Fruit fly (Drosophila melanogaster): ENCODE results near the gene CG17726.

The CG17726 gene

dm6 chr3R:11200885-11201421, 25.6 kb upstream of the CG17726 start (continued):
- TF ChIP-seq vvl (GFP tag; IDR thresholded peaks at IDR 0.05), result peak; percentile 68
- peak; percentile 49 for TF ChIP-seq fd96Cb (tag; optimal IDR thresholded peaks at IDR 0.05)
- peak; percentile 53 for TF ChIP-seq kay (GFP tag; optimal IDR thresholded peaks at IDR 0.05)
- peak; percentile 62 for TF ChIP-seq esg (GFP tag; conservative IDR thresholded peaks at IDR 0.05)
- TF ChIP-seq dmrt99B (tag; optimal IDR thresholded peaks at IDR 0.05), result peak; percentile 61
- TF ChIP-seq CG10321 (GFP tag; IDR thresholded peaks at IDR 0.05), result no peak
- TF ChIP-seq mld (GFP tag; IDR thresholded peaks at IDR 0.05; ENCODE audit: partially characterized antibody), result no peak
- TF ChIP-seq Asciz (GFP tag; optimal IDR thresholded peaks at IDR 0.05), result peak; percentile 32
- no peak for TF ChIP-seq CG11398 (GFP tag; optimal IDR thresholded peaks at IDR 0.05)
- TF ChIP-seq ATbp (GFP tag; optimal IDR thresholded peaks at IDR 0.05), result no peak
- TF ChIP-seq pita (GFP tag; optimal IDR thresholded peaks at IDR 0.05), result no peak
- peak; percentile 58 for TF ChIP-seq unpg (GFP tag; optimal IDR thresholded peaks at IDR 0.05)
- TF ChIP-seq CG31388 (GFP tag; optimal IDR thresholded peaks at IDR 0.05), result no peak
- no peak for TF ChIP-seq ash1 (GFP tag; optimal IDR thresholded peaks at IDR 0.05)
- no peak for TF ChIP-seq Ravus (GFP tag; IDR thresholded peaks at IDR 0.05)
- TF ChIP-seq ac (GFP tag; optimal IDR thresholded peaks at IDR 0.05), result no peak
- peak; percentile 35 for TF ChIP-seq CG3995 (GFP tag; optimal IDR thresholded peaks at IDR 0.05)
- TF ChIP-seq fu2 (GFP tag; optimal IDR thresholded peaks at IDR 0.05), result no peak
- no peak for TF ChIP-seq CG4282 (GFP tag; optimal IDR thresholded peaks at IDR 0.05)
- peak; percentile 46; the same call in 1 of the 2 replicates for TF ChIP-seq CG32767 (GFP tag; IDR thresholded peaks at IDR 0.05)
- TF ChIP-seq wor (GFP tag; IDR thresholded peaks at IDR 0.05), result peak; percentile 21; the same call in 1 of the 2 replicates
- TF ChIP-seq D19A (tag; optimal IDR thresholded peaks at IDR 0.05), result peak; percentile 59
- TF ChIP-seq Atf-2 (GFP tag; optimal IDR thresholded peaks at IDR 0.05), result no peak
- TF ChIP-seq Side (GFP tag; optimal IDR thresholded peaks at IDR 0.05), result no peak
- no peak for TF ChIP-seq CG8944 (GFP tag; optimal IDR thresholded peaks at IDR 0.05)
- no peak for TF ChIP-seq gt (GFP tag; IDR thresholded peaks at IDR 0.05)
- no peak for TF ChIP-seq CG7963 (GFP tag; IDR thresholded peaks at IDR 0.05; ENCODE audit: partially characterized antibody)
- no peak for TF ChIP-seq Scr (GFP tag; IDR thresholded peaks at IDR 0.05; ENCODE audit: partially characterized antibody)
- no peak for TF ChIP-seq NFAT (GFP tag; IDR thresholded peaks at IDR 0.05)
- no peak for TF ChIP-seq Nf-YB (GFP tag; optimal IDR thresholded peaks at IDR 0.05)
- peak; percentile 34; the same call in 1 of the 2 replicates for TF ChIP-seq Adf1 (GFP tag; IDR thresholded peaks at IDR 0.05)
- TF ChIP-seq CG1233 (GFP tag; optimal IDR thresholded peaks at IDR 0.05), result peak; percentile 58
- peak; percentile 36 for TF ChIP-seq CG4424 (GFP tag; optimal IDR thresholded peaks at IDR 0.05)
- no peak for TF ChIP-seq pros (GFP tag; optimal IDR thresholded peaks at IDR 0.05)
- TF ChIP-seq p53 (GFP tag; optimal IDR thresholded peaks at IDR 0.05), result no peak
- TF ChIP-seq Bteb2 (GFP tag; optimal IDR thresholded peaks at IDR 0.05), result no peak
- TF ChIP-seq ci (GFP tag; IDR thresholded peaks at IDR 0.05), result no peak
- TF ChIP-seq CG2889 (GFP tag; IDR thresholded peaks at IDR 0.05), result no peak
- no peak for TF ChIP-seq Lpt (GFP tag; optimal IDR thresholded peaks at IDR 0.05)
- no peak for TF ChIP-seq crp (GFP tag; optimal IDR thresholded peaks at IDR 0.05)
- peak; percentile 55 for TF ChIP-seq CG17359 (tag; optimal IDR thresholded peaks at IDR 0.05)
- no peak; the same call in 1 of the 2 replicates for TF ChIP-seq CG31441 (GFP tag; IDR thresholded peaks at IDR 0.05)
- TF ChIP-seq CG6689 (GFP tag; IDR thresholded peaks at IDR 0.05), result peak; percentile 56
- TF ChIP-seq CG9215 (GFP tag; IDR thresholded peaks at IDR 0.05), result peak; percentile 41; the same call in 1 of the 2 replicates
- TF ChIP-seq CrebB (tag; optimal IDR thresholded peaks at IDR 0.05), result peak; percentile 29
- TF ChIP-seq CG14050 (GFP tag; IDR thresholded peaks at IDR 0.05), result peak; percentile 29; the same call in 2 of the 3 replicates
- TF ChIP-seq peb (GFP tag; IDR thresholded peaks at IDR 0.05), result no peak
- peak; percentile 62 for TF ChIP-seq CoRest (tag; optimal IDR thresholded peaks at IDR 0.05)
- TF ChIP-seq Meics (GFP tag; optimal IDR thresholded peaks at IDR 0.05), result peak; percentile 77
- TF ChIP-seq Stat92E (GFP tag; optimal IDR thresholded peaks at IDR 0.05), result no peak
- TF ChIP-seq CG10654 (GFP tag; optimal IDR thresholded peaks at IDR 0.05), result peak; percentile 46

Data from whole organism, embryonic.